Fruit fly (Drosophila melanogaster): ENCODE data around the gene CG31688.
A peak's percentile ranks its signal among the peaks of the same experiment; 100 is the strongest.

DNA sequence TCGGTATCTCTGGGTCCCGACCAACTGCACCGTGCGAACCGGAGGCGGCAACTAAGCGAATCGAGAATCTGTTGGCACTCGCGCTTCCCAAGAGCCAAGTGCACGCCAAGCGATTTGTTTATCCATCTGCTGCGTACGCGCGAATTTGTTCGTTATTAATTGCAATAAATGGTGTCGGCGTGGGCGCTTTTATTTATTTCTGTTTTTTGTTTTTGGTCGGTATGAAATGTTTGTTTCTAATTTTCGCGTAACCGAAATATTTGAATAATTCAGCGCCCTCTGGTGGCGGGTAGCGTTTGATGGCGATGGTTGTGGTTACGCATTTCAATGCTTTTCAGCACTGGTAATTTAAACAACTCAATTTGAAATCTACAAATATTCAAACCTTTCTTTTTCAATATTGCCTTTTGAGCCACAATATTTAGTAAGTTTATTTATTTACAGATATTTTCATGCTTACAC, 11.2 kb upstream of the CG31688 start, which contains the start of gene CG10947:
- TF ChIP-seq CG10669 (GFP tag; optimal IDR thresholded peaks at IDR 0.05) (no peak), Ets21C (GFP tag; optimal IDR thresholded peaks at IDR 0.05) (peak; percentile 41), CG1621 (tag; optimal IDR thresholded peaks at IDR 0.05) (no peak), OdsH (GFP tag; optimal IDR thresholded peaks at IDR 0.05) (peak; percentile 46)
